Fruit fly (Drosophila melanogaster) whole organism, wandering third instar larva: ENCODE data around the gene fz4.
A peak's percentile ranks its signal among the peaks of the same experiment; 100 is the strongest.

ENCODE experiments used
- CG9705 ChIP-seq: fragments of 200-800 bp; sonication (Bioruptor generic); optimal IDR thresholded peaks from 2 replicates; lab custom pipeline; 2018; ENCODE audit warnings: missing biosample characterization, mild to moderate bottlenecking, missing genetic modification characterization
- Rel ChIP-seq, 2 experiments: fragments of 200-800 bp; sonication (Bioruptor generic) in 1 of 2; optimal IDR thresholded peaks; 2 replicates in 1 of 2; 3 replicates in 1 of 2; lab custom pipeline; 2016 to 2019; ENCODE audit warnings: mild to moderate bottlenecking in 2 of 2, missing biosample characterization in 2 of 2, missing genetic modification characterization in 2 of 2, moderate library complexity in 1 of 2
- h ChIP-seq: fragments of 200-800 bp; sonication (Bioruptor generic); optimal IDR thresholded peaks from 3 replicates; lab custom pipeline; 2016; ENCODE audit warnings: missing biosample characterization, mild to moderate bottlenecking, missing genetic modification characterization
- psq ChIP-seq: fragments of 200-800 bp; sonication (Bioruptor generic); optimal IDR thresholded peaks from 3 replicates; lab custom pipeline; 2017; ENCODE audit warnings: missing biosample characterization, mild to moderate bottlenecking, missing genetic modification characterization, moderate library complexity
- usp ChIP-seq: fragments of >200 bp; optimal IDR thresholded peaks from 2 replicates; lab custom pipeline; 2017; ENCODE audit warnings: missing biosample characterization, missing genetic modification characterization

DNA sequence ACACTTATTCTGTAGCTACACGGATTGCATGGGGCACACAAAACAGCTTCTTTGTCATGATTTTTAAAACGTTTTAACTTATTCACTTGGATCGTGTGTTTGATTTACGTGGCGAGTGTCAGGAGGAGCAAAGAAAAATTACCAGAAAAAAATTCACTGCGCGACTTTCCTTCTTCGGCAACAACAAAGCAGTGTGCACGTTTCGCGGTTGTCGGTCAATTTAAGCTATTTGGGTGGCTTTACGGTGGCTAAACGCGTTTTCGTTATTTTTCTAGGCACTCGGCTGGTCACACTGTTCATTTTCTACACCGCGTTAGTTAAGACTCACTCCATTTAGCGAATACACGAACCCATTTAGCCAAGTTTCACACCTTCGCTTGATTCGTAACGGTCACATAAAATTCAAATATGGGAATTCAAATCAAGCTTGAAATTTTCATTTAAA, 12.2 kb downstream of the fz4 start, which contains the start of gene Sxl:
- TF ChIP-seq usp (GFP tag; lab: Kevin White, UChicago) (no peak), CG9705 (GFP tag; lab: Kevin White, UChicago) (no peak), h (GFP tag; lab: Kevin White, UChicago) (peak; percentile 33), Rel (GFP tag; optimal IDR thresholded peaks at IDR 0.05; lab: Kevin White, UChicago) (no peak), Rel (tag; optimal IDR thresholded peaks at IDR 0.05; lab: Kevin White, UChicago) (peak; percentile 87), psq (GFP tag; lab: Kevin White, UChicago) (no peak)
